Fruit fly (Drosophila melanogaster) whole organism, wandering third instar larva: ENCODE data around the gene Abd-B.
A peak's percentile ranks its signal among the peaks of the same experiment; 100 is the strongest.

Experiments
- CG9705 ChIP-seq: fragments of 200-800 bp; sonication (Bioruptor generic); optimal IDR thresholded peaks from 2 replicates; lab custom pipeline; 2018; ENCODE audit warnings: missing biosample characterization, mild to moderate bottlenecking, missing genetic modification characterization
- CrebA ChIP-seq: fragments of 200-800 bp; sonication (Bioruptor generic); optimal IDR thresholded peaks from 2 replicates; lab custom pipeline; 2016; ENCODE audit warnings: missing biosample characterization, mild to moderate bottlenecking, missing genetic modification characterization, borderline replicate concordance
- Dfd ChIP-seq: fragments of >200 bp; optimal IDR thresholded peaks from 2 replicates; lab custom pipeline; 2017; ENCODE audit warnings: missing biosample characterization, missing genetic modification characterization
- Dif ChIP-seq: fragments of 200-275, 200-300 bp; sonication (Bioruptor generic); optimal IDR thresholded peaks from 2 replicates; lab custom pipeline; 2018; ENCODE audit warnings: missing biosample characterization, missing genetic modification characterization; ENCODE audit not compliant: partially characterized antibody
- GATAd ChIP-seq: sonication (Bioruptor generic); optimal IDR thresholded peaks from 2 replicates; lab custom pipeline; 2016; ENCODE audit warnings: missing biosample characterization, missing genetic modification characterization
- HLH106 ChIP-seq: fragments of 200-800 bp; optimal IDR thresholded peaks from 3 replicates; lab custom pipeline; 2019; ENCODE audit warnings: missing biosample characterization, mild to moderate bottlenecking, missing genetic modification characterization, moderate library complexity
- Hr78 ChIP-seq: fragments of >200 bp; optimal IDR thresholded peaks from 2 replicates; lab custom pipeline; 2017; ENCODE audit warnings: missing biosample characterization, missing genetic modification characterization
- Hr83 ChIP-seq: fragments of 200-300 bp; sonication (Bioruptor generic); optimal IDR thresholded peaks from 2 replicates; lab custom pipeline; 2016; ENCODE audit warnings: missing biosample characterization, mild to moderate bottlenecking, missing genetic modification characterization, moderate library complexity; ENCODE audit not compliant: poor library complexity, severe bottlenecking
- Jra ChIP-seq: sonication (Bioruptor generic); optimal IDR thresholded peaks from 2 replicates; lab custom pipeline; 2016; ENCODE audit warnings: missing biosample characterization, missing genetic modification characterization
- Mio ChIP-seq: sonication (Bioruptor generic); optimal IDR thresholded peaks from 2 replicates; lab custom pipeline; 2016; ENCODE audit warnings: missing biosample characterization, missing genetic modification characterization
- Myc ChIP-seq: fragments of >200 bp; optimal IDR thresholded peaks from 2 replicates; lab custom pipeline; 2017
- N ChIP-seq: fragments of >200 bp; optimal IDR thresholded peaks from 2 replicates; lab custom pipeline; 2018; ENCODE audit warnings: missing biosample characterization, missing external identifiers, missing genetic modification characterization
- OdsH ChIP-seq: fragments of 200-800 bp; sonication (Bioruptor generic); optimal IDR thresholded peaks from 2 replicates; lab custom pipeline; 2016; ENCODE audit warnings: missing biosample characterization, mild to moderate bottlenecking, missing genetic modification characterization
- Rel ChIP-seq, 2 experiments: fragments of 200-800 bp; sonication (Bioruptor generic) in 1 of 2; optimal IDR thresholded peaks; 2 replicates in 1 of 2; 3 replicates in 1 of 2; lab custom pipeline; 2016 to 2019; ENCODE audit warnings: mild to moderate bottlenecking in 2 of 2, missing biosample characterization in 2 of 2, missing genetic modification characterization in 2 of 2, moderate library complexity in 1 of 2
- Sp1 ChIP-seq: fragments of 200-800 bp; sonication (Bioruptor generic); optimal IDR thresholded peaks from 3 replicates; lab custom pipeline; 2019; ENCODE audit warnings: missing biosample characterization, mild to moderate bottlenecking, missing genetic modification characterization, moderate library complexity
- br ChIP-seq: fragments of 200-800 bp; sonication (Bioruptor generic); optimal IDR thresholded peaks from 2 replicates; lab custom pipeline; 2016; ENCODE audit warnings: missing biosample characterization, missing genetic modification characterization
- dl ChIP-seq, 2 experiments: fragments of 175-275, 200-275 bp in 1 of 2; fragments of 200-275 bp in 1 of 2; sonication (Bioruptor generic); optimal IDR thresholded peaks; lab custom pipeline; 2018; ENCODE audit warnings: mild to moderate bottlenecking in 2 of 2, missing biosample characterization in 2 of 2, missing genetic modification characterization in 2 of 2, moderate library complexity in 2 of 2; ENCODE audit not compliant: partially characterized antibody in 2 of 2, insufficient read depth in 1 of 2
- dsf ChIP-seq: sonication (Bioruptor generic); optimal IDR thresholded peaks from 2 replicates; lab custom pipeline; 2016; ENCODE audit warnings: missing biosample characterization, missing genetic modification characterization, borderline replicate concordance
- ey ChIP-seq: fragments of 200-800 bp; sonication (Bioruptor generic); optimal IDR thresholded peaks from 2 replicates; lab custom pipeline; 2016; ENCODE audit warnings: missing biosample characterization, missing genetic modification characterization
- foxo ChIP-seq, 2 experiments: fragments of 200-800 bp; sonication (Bioruptor generic); optimal IDR thresholded peaks; 2 replicates in 1 of 2; 3 replicates in 1 of 2; lab custom pipeline; 2016 to 2017; ENCODE audit warnings: missing biosample characterization in 2 of 2, missing genetic modification characterization in 2 of 2
- fru ChIP-seq: fragments of 200-800 bp; sonication (Bioruptor generic); optimal IDR thresholded peaks from 3 replicates; lab custom pipeline; 2016; ENCODE audit warnings: missing biosample characterization, mild to moderate bottlenecking, missing genetic modification characterization
- h ChIP-seq: fragments of 200-800 bp; sonication (Bioruptor generic); optimal IDR thresholded peaks from 3 replicates; lab custom pipeline; 2016; ENCODE audit warnings: missing biosample characterization, mild to moderate bottlenecking, missing genetic modification characterization
- jim ChIP-seq: fragments of 175-275, 200-325 bp; sonication (Bioruptor generic); optimal IDR thresholded peaks from 2 replicates; lab custom pipeline; 2016; ENCODE audit warnings: missing biosample characterization, mild to moderate bottlenecking, missing genetic modification characterization
- lola ChIP-seq: fragments of >200 bp; optimal IDR thresholded peaks from 2 replicates; lab custom pipeline; 2017; ENCODE audit warnings: missing biosample characterization, missing genetic modification characterization
- psq ChIP-seq: fragments of 200-800 bp; sonication (Bioruptor generic); optimal IDR thresholded peaks from 3 replicates; lab custom pipeline; 2017; ENCODE audit warnings: missing biosample characterization, mild to moderate bottlenecking, missing genetic modification characterization, moderate library complexity
- rgr ChIP-seq: fragments of 200-800 bp; sonication (Bioruptor generic); optimal IDR thresholded peaks from 3 replicates; lab custom pipeline; 2016; ENCODE audit warnings: missing biosample characterization, mild to moderate bottlenecking, missing genetic modification characterization
- sage ChIP-seq: fragments of 200-800 bp; sonication (Bioruptor generic); optimal IDR thresholded peaks from 2 replicates; lab custom pipeline; 2016; ENCODE audit warnings: missing biosample characterization, mild to moderate bottlenecking, missing genetic modification characterization
- sv ChIP-seq: fragments of 200-800 bp; sonication (Bioruptor generic); optimal IDR thresholded peaks from 3 replicates; lab custom pipeline; 2016; ENCODE audit warnings: missing biosample characterization, missing genetic modification characterization
- tai ChIP-seq: sonication (Bioruptor generic); optimal IDR thresholded peaks from 2 replicates; lab custom pipeline; 2016; ENCODE audit warnings: missing biosample characterization, missing genetic modification characterization
- usp ChIP-seq: fragments of >200 bp; optimal IDR thresholded peaks from 2 replicates; lab custom pipeline; 2017; ENCODE audit warnings: missing biosample characterization, missing genetic modification characterization
- woc ChIP-seq: sonication (Bioruptor generic); optimal IDR thresholded peaks from 2 replicates; lab custom pipeline; 2016; ENCODE audit warnings: missing biosample characterization, mild to moderate bottlenecking, missing genetic modification characterization

Gene Abd-B

dm6 chr3R:16980958-16981623, 9.1 kb upstream of the Abd-B start:
- no peak for TF ChIP-seq N (GFP tag; lab: Kevin White, UChicago)
- TF ChIP-seq psq (GFP tag; lab: Kevin White, UChicago), result no peak
- no peak for TF ChIP-seq sv (GFP tag; lab: Kevin White, UChicago)
- TF ChIP-seq woc, result no peak
- TF ChIP-seq tai (GFP tag; lab: Kevin White, UChicago), result no peak
- TF ChIP-seq Rel (GFP tag; optimal IDR thresholded peaks at IDR 0.05; lab: Kevin White, UChicago), result no peak
- TF ChIP-seq Rel (tag; optimal IDR thresholded peaks at IDR 0.05; lab: Kevin White, UChicago), result no peak
- TF ChIP-seq Dif (GFP tag; lab: Kevin White, UChicago), result no peak
- no peak for TF ChIP-seq Sp1 (GFP tag; lab: Kevin White, UChicago)
- no peak for TF ChIP-seq Myc (lab: Kevin White, UChicago)
- TF ChIP-seq br (GFP tag; lab: Kevin White, UChicago), result no peak
- TF ChIP-seq Hr78 (GFP tag; lab: Kevin White, UChicago), result no peak
- no peak for TF ChIP-seq h
- TF ChIP-seq Hr83 (GFP tag; lab: Kevin White, UChicago), result no peak
- no peak for TF ChIP-seq dl (GFP tag; optimal IDR thresholded peaks at IDR 0.05; lab: Kevin White, UChicago; ENCODE audit: insufficient read depth in 1 of 2, partially characterized antibody in 2 of 2)
- TF ChIP-seq foxo (GFP tag; optimal IDR thresholded peaks at IDR 0.05; lab: Kevin White, UChicago), result no peak

dm6 chr3R:16977745-16978305, 5.8 kb upstream of the Abd-B start, which contains the start of gene Actn3:
Actn3 (minus strand) TSS chr3R:16977795.
- no peak for TF ChIP-seq CG9705 (GFP tag; lab: Kevin White, UChicago)
- TF ChIP-seq CrebA (GFP tag; lab: Kevin White, UChicago), result no peak
- TF ChIP-seq Myc (lab: Kevin White, UChicago), result peak; percentile 21

dm6 chr3R:16974904-16975303, 2.9 kb upstream of the Abd-B start, which contains the start of gene VhaM9.7-d:
VhaM9.7-d (plus strand) TSS chr3R:16975204.
- TF ChIP-seq Mio (GFP tag; lab: Kevin White, UChicago) (no peak), ey (GFP tag; lab: Kevin White, UChicago) (no peak), OdsH (GFP tag; lab: Kevin White, UChicago) (no peak), h (no peak), dsf (GFP tag; lab: Kevin White, UChicago) (no peak), br (GFP tag; lab: Kevin White, UChicago) (no peak), usp (no peak), lola (no peak), Rel (GFP tag; optimal IDR thresholded peaks at IDR 0.05; lab: Kevin White, UChicago) (no peak), Rel (tag; optimal IDR thresholded peaks at IDR 0.05; lab: Kevin White, UChicago) (no peak), sage (GFP tag; lab: Kevin White, UChicago) (no peak), sv (GFP tag; lab: Kevin White, UChicago) (no peak), HLH106 (tag; lab: Kevin White, UChicago) (no peak), fru (GFP tag; lab: Kevin White, UChicago) (no peak), Sp1 (GFP tag; lab: Kevin White, UChicago) (no peak), woc (no peak), rgr (GFP tag; lab: Kevin White, UChicago) (no peak), GATAd (GFP tag; lab: Kevin White, UChicago) (no peak)

DNA sequence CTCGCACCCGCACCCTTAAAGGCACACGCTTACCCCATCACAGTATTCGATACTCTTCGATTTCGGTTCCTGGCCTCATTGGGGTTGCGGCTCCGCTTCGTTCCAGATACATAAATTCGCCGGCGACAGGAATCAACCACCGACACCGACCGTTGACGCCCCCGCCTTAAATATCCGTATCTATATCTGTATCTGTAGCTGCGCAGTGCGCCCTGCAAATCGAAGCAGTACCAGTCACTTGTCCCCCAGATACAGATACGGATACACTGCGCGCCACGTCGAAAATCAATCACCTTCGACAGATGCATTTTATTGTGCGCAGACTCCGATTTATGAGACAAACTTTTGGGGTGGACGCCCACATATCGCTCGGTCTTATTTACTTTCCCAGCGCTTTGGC, 539 bp upstream of the Abd-B start:
- TF ChIP-seq Dfd (GFP tag; lab: Kevin White, UChicago), result no peak
- no peak for TF ChIP-seq OdsH (GFP tag; lab: Kevin White, UChicago)
- TF ChIP-seq Sp1 (GFP tag; lab: Kevin White, UChicago), result no peak
- TF ChIP-seq Dif (GFP tag; lab: Kevin White, UChicago), result no peak
- no peak for TF ChIP-seq CrebA (GFP tag; lab: Kevin White, UChicago)
- TF ChIP-seq br (GFP tag; lab: Kevin White, UChicago), result no peak
- TF ChIP-seq Rel (GFP tag; optimal IDR thresholded peaks at IDR 0.05; lab: Kevin White, UChicago), result no peak
- no peak for TF ChIP-seq Rel (tag; optimal IDR thresholded peaks at IDR 0.05; lab: Kevin White, UChicago)
- TF ChIP-seq Jra, result no peak
- TF ChIP-seq psq (GFP tag; lab: Kevin White, UChicago), result no peak
- no peak for TF ChIP-seq h
- TF ChIP-seq rgr (GFP tag; lab: Kevin White, UChicago), result no peak
- no peak for TF ChIP-seq sv (GFP tag; lab: Kevin White, UChicago)
- no peak for TF ChIP-seq ey (GFP tag; lab: Kevin White, UChicago)
- no peak for TF ChIP-seq jim (GFP tag; lab: Kevin White, UChicago)
